Fruit fly (Drosophila melanogaster) S2 (cell line): ENCODE measurements around the gene vtd.

ENCODE experiments used
- CG8478 ChIP-seq: fragments of >200 bp; optimal IDR thresholded peaks from 2 replicates; lab custom pipeline; 2018
- CTCF ChIP-seq, 2 experiments: fragments of >200 bp; optimal IDR thresholded peaks; 2 replicates each; lab custom pipeline; 2018

DNA sequence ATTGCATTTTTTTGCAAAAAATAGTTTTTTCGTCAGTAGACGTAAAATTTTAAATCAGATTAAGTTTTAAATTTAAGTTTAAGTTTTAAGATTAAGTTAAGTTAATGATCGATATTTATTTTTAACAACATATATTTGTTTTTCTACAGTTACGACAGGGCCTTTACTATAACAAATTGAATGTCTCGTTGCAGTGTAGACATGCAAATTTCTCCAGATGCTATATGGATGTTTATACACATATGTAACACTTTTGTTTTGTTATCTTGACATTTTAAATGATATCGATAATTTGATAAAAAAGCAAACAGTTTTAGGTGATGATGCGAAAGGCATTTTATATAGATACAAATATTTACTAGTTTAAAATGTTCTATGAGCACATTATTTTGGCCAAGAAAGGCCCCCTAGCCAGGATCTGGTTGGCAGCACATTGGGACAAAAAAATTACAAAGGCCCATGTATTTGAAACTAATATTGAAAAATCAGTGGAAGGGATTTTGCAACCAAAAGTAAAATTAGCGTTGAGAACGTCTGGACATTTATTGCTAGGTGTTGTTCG is at the start of gene vtd:
- TF ChIP-seq CTCF (optimal IDR thresholded peaks at IDR 0.05; lab: Kevin White, UChicago) = no peak
- no peak for TF ChIP-seq CG8478
